Fruit fly (Drosophila melanogaster): ENCODE measurements around the gene Prosbeta3.

The Prosbeta3 gene

dm6 chr3R:8979850-8980775 is 25.9 kb downstream of the Prosbeta3 start (continued):
- peak; percentile 35 for TF ChIP-seq nmo (GFP tag; optimal IDR thresholded peaks at IDR 0.05)
- TF ChIP-seq CG17186 (GFP tag; optimal IDR thresholded peaks at IDR 0.05): peak; percentile 33
- TF ChIP-seq Nf-YB (GFP tag; optimal IDR thresholded peaks at IDR 0.05): no peak
- TF ChIP-seq cato (GFP tag; optimal IDR thresholded peaks at IDR 0.05; ENCODE audit: borderline replicate concordance): no peak
- peak; percentile 32 for TF ChIP-seq CG1603 (tag; optimal IDR thresholded peaks at IDR 0.05)
- TF ChIP-seq Hey (tag; optimal IDR thresholded peaks at IDR 0.05): no peak
- no peak for TF ChIP-seq CG8290 (GFP tag; optimal IDR thresholded peaks at IDR 0.05)
- TF ChIP-seq CG8290 (tag; optimal IDR thresholded peaks at IDR 0.05): peak in 1 of 2 experiments; percentile 34
- TF ChIP-seq Sry-δ (GFP tag; optimal IDR thresholded peaks at IDR 0.05): peak; percentile 6
- TF ChIP-seq luna (GFP tag; optimal IDR thresholded peaks at IDR 0.05): peak; percentile 11
- 0 out of 2 replicates have a peak, but pooled peaks have one; percentile 27 for TF ChIP-seq sim (GFP tag; IDR thresholded peaks at IDR 0.05)
- no peak for TF ChIP-seq da (GFP tag; optimal IDR thresholded peaks at IDR 0.05)
- peak; percentile 1 for TF ChIP-seq Dad (GFP tag; optimal IDR thresholded peaks at IDR 0.05)
- TF ChIP-seq CG13624 (GFP tag; optimal IDR thresholded peaks at IDR 0.05): peak; percentile 81
- TF ChIP-seq CG42726 (GFP tag; IDR thresholded peaks at IDR 0.05; ENCODE audit: partially characterized antibody): peak; percentile 85
- no peak for TF ChIP-seq cas (GFP tag; IDR thresholded peaks at IDR 0.05)
- peak; percentile 6 for TF ChIP-seq CG1233 (GFP tag; optimal IDR thresholded peaks at IDR 0.05)
- TF ChIP-seq CG34376 (GFP tag; optimal IDR thresholded peaks at IDR 0.05): no peak
- TF ChIP-seq gem (tag; optimal IDR thresholded peaks at IDR 0.05): peak; percentile 1
- TF ChIP-seq cg (GFP tag; optimal IDR thresholded peaks at IDR 0.05): no peak
- TF ChIP-seq CG31365 (tag; optimal IDR thresholded peaks at IDR 0.05): no peak
- TF ChIP-seq Bgb (GFP tag; IDR thresholded peaks at IDR 0.05; ENCODE audit: partially characterized antibody): peak; percentile 84
- peak; percentile 10 for TF ChIP-seq mirr (GFP tag; optimal IDR thresholded peaks at IDR 0.05)
- peak; percentile 24 for TF ChIP-seq CoRest (tag; optimal IDR thresholded peaks at IDR 0.05)
- no peak for TF ChIP-seq ATbp (GFP tag; optimal IDR thresholded peaks at IDR 0.05)
- no peak for TF ChIP-seq CG1602 (GFP tag; optimal IDR thresholded peaks at IDR 0.05)
- peak; percentile 44 for TF ChIP-seq CG2712 (tag; optimal IDR thresholded peaks at IDR 0.05)
- TF ChIP-seq CG12155 (GFP tag; optimal IDR thresholded peaks at IDR 0.05): peak; percentile 6
- no peak for TF ChIP-seq YL-1 (GFP tag; optimal IDR thresholded peaks at IDR 0.05)
- TF ChIP-seq nerfin-2 (GFP tag; IDR thresholded peaks at IDR 0.05; ENCODE audit: partially characterized antibody): 0 out of 2 replicates have a peak, but pooled peaks have one; percentile 22
- TF ChIP-seq knrl (GFP tag; IDR thresholded peaks at IDR 0.05; ENCODE audit: partially characterized antibody): peak; percentile 63; the same call in 2 of the 3 replicates
- TF ChIP-seq CTCF (GFP tag; optimal IDR thresholded peaks at IDR 0.05): peak; percentile 98
- TF ChIP-seq Dp (GFP tag; optimal IDR thresholded peaks at IDR 0.05): peak; percentile 97
- no peak for TF ChIP-seq Aef1 (GFP tag; IDR thresholded peaks at IDR 0.05)
- TF ChIP-seq dimm (GFP tag; IDR thresholded peaks at IDR 0.05): no peak
- TF ChIP-seq CG15269 (tag; optimal IDR thresholded peaks at IDR 0.05): peak; percentile 28
- peak; percentile 14 for TF ChIP-seq Atf-2 (GFP tag; optimal IDR thresholded peaks at IDR 0.05)
- peak; percentile 45 for TF ChIP-seq Lhr (GFP tag; optimal IDR thresholded peaks at IDR 0.05)
- peak in 1 of 2 experiments; percentile 22 for TF ChIP-seq Eip74EF (GFP tag; optimal IDR thresholded peaks at IDR 0.05)
- TF ChIP-seq gcm2 (GFP tag; optimal IDR thresholded peaks at IDR 0.05): peak; percentile 3
- TF ChIP-seq CG8388 (GFP tag; optimal IDR thresholded peaks at IDR 0.05): no peak
- peak; percentile 95 for TF ChIP-seq CG3163 (GFP tag; optimal IDR thresholded peaks at IDR 0.05)
- TF ChIP-seq Blimp-1 (GFP tag; optimal IDR thresholded peaks at IDR 0.05): no peak
- peak; percentile 57 for TF ChIP-seq Med (GFP tag)
- TF ChIP-seq BEAF-32 (GFP tag; optimal IDR thresholded peaks at IDR 0.05): peak; percentile 6
- TF ChIP-seq CG8089 (GFP tag; optimal IDR thresholded peaks at IDR 0.05): no peak
- TF ChIP-seq Oli (tag; optimal IDR thresholded peaks at IDR 0.05): no peak
- no peak for TF ChIP-seq CG3065 (GFP tag; optimal IDR thresholded peaks at IDR 0.05)

Data from whole organism, embryonic.